Fruit fly (Drosophila melanogaster) whole organism, wandering third instar larva: ENCODE measurements around the gene Kyat.
A peak's percentile ranks its signal among the peaks of the same experiment; 100 is the strongest.

ENCODE experiments used
- CG32264 ChIP-seq: fragments of 200-800 bp; sonication (Bioruptor generic); optimal IDR thresholded peaks from 2 replicates; lab custom pipeline; 2016; ENCODE audit warnings: missing biosample characterization, missing genetic modification characterization
- CG9705 ChIP-seq: fragments of 200-800 bp; sonication (Bioruptor generic); optimal IDR thresholded peaks from 2 replicates; lab custom pipeline; 2018; ENCODE audit warnings: missing biosample characterization, mild to moderate bottlenecking, missing genetic modification characterization
- CrebA ChIP-seq: fragments of 200-800 bp; sonication (Bioruptor generic); optimal IDR thresholded peaks from 2 replicates; lab custom pipeline; 2016; ENCODE audit warnings: missing biosample characterization, mild to moderate bottlenecking, missing genetic modification characterization, borderline replicate concordance
- Dif ChIP-seq: fragments of 200-275, 200-300 bp; sonication (Bioruptor generic); optimal IDR thresholded peaks from 2 replicates; lab custom pipeline; 2018; ENCODE audit warnings: missing biosample characterization, missing genetic modification characterization; ENCODE audit not compliant: partially characterized antibody
- HLH106 ChIP-seq: fragments of 200-800 bp; optimal IDR thresholded peaks from 3 replicates; lab custom pipeline; 2019; ENCODE audit warnings: missing biosample characterization, mild to moderate bottlenecking, missing genetic modification characterization, moderate library complexity
- Hnf4 ChIP-seq: fragments of 200-800 bp; sonication (Bioruptor generic); optimal IDR thresholded peaks from 2 replicates; lab custom pipeline; 2016; ENCODE audit warnings: missing biosample characterization, mild to moderate bottlenecking, missing genetic modification characterization
- Hr83 ChIP-seq: fragments of 200-300 bp; sonication (Bioruptor generic); optimal IDR thresholded peaks from 2 replicates; lab custom pipeline; 2016; ENCODE audit warnings: missing biosample characterization, mild to moderate bottlenecking, missing genetic modification characterization, moderate library complexity; ENCODE audit not compliant: poor library complexity, severe bottlenecking
- Mio ChIP-seq: sonication (Bioruptor generic); optimal IDR thresholded peaks from 2 replicates; lab custom pipeline; 2016; ENCODE audit warnings: missing biosample characterization, missing genetic modification characterization
- Myc ChIP-seq: fragments of >200 bp; optimal IDR thresholded peaks from 2 replicates; lab custom pipeline; 2017
- OdsH ChIP-seq: fragments of 200-800 bp; sonication (Bioruptor generic); optimal IDR thresholded peaks from 2 replicates; lab custom pipeline; 2016; ENCODE audit warnings: missing biosample characterization, mild to moderate bottlenecking, missing genetic modification characterization
- Rel ChIP-seq, 2 experiments: fragments of 200-800 bp; sonication (Bioruptor generic) in 1 of 2; optimal IDR thresholded peaks; 2 replicates in 1 of 2; 3 replicates in 1 of 2; lab custom pipeline; 2016 to 2019; ENCODE audit warnings: mild to moderate bottlenecking in 2 of 2, missing biosample characterization in 2 of 2, missing genetic modification characterization in 2 of 2, moderate library complexity in 1 of 2
- Sp1 ChIP-seq: fragments of 200-800 bp; sonication (Bioruptor generic); optimal IDR thresholded peaks from 3 replicates; lab custom pipeline; 2019; ENCODE audit warnings: missing biosample characterization, mild to moderate bottlenecking, missing genetic modification characterization, moderate library complexity
- Vsx2 ChIP-seq: fragments of 200-300, 225-300 bp; sonication (Bioruptor generic); optimal IDR thresholded peaks from 2 replicates; lab custom pipeline; 2018; ENCODE audit warnings: missing biosample characterization, missing genetic modification characterization; ENCODE audit not compliant: partially characterized antibody
- br ChIP-seq: fragments of 200-800 bp; sonication (Bioruptor generic); optimal IDR thresholded peaks from 2 replicates; lab custom pipeline; 2016; ENCODE audit warnings: missing biosample characterization, missing genetic modification characterization
- dl ChIP-seq, 2 experiments: fragments of 175-275, 200-275 bp in 1 of 2; fragments of 200-275 bp in 1 of 2; sonication (Bioruptor generic); optimal IDR thresholded peaks; lab custom pipeline; 2018; ENCODE audit warnings: mild to moderate bottlenecking in 2 of 2, missing biosample characterization in 2 of 2, missing genetic modification characterization in 2 of 2, moderate library complexity in 2 of 2; ENCODE audit not compliant: partially characterized antibody in 2 of 2, insufficient read depth in 1 of 2
- dmrt93B ChIP-seq: fragments of 200-800 bp; sonication (Bioruptor generic); optimal IDR thresholded peaks from 2 replicates; lab custom pipeline; 2018; ENCODE audit warnings: missing biosample characterization, mild to moderate bottlenecking, missing genetic modification characterization
- dsf ChIP-seq: sonication (Bioruptor generic); optimal IDR thresholded peaks from 2 replicates; lab custom pipeline; 2016; ENCODE audit warnings: missing biosample characterization, missing genetic modification characterization, borderline replicate concordance
- ey ChIP-seq: fragments of 200-800 bp; sonication (Bioruptor generic); optimal IDR thresholded peaks from 2 replicates; lab custom pipeline; 2016; ENCODE audit warnings: missing biosample characterization, missing genetic modification characterization
- foxo ChIP-seq, 2 experiments: fragments of 200-800 bp; sonication (Bioruptor generic); optimal IDR thresholded peaks; 2 replicates in 1 of 2; 3 replicates in 1 of 2; lab custom pipeline; 2016 to 2017; ENCODE audit warnings: missing biosample characterization in 2 of 2, missing genetic modification characterization in 2 of 2
- fru ChIP-seq: fragments of 200-800 bp; sonication (Bioruptor generic); optimal IDR thresholded peaks from 3 replicates; lab custom pipeline; 2016; ENCODE audit warnings: missing biosample characterization, mild to moderate bottlenecking, missing genetic modification characterization
- h ChIP-seq: fragments of 200-800 bp; sonication (Bioruptor generic); optimal IDR thresholded peaks from 3 replicates; lab custom pipeline; 2016; ENCODE audit warnings: missing biosample characterization, mild to moderate bottlenecking, missing genetic modification characterization
- jim ChIP-seq: fragments of 175-275, 200-325 bp; sonication (Bioruptor generic); optimal IDR thresholded peaks from 2 replicates; lab custom pipeline; 2016; ENCODE audit warnings: missing biosample characterization, mild to moderate bottlenecking, missing genetic modification characterization
- lola ChIP-seq: fragments of >200 bp; optimal IDR thresholded peaks from 2 replicates; lab custom pipeline; 2017; ENCODE audit warnings: missing biosample characterization, missing genetic modification characterization
- pan ChIP-seq: fragments of >200 bp; optimal IDR thresholded peaks from 2 replicates; lab custom pipeline; 2017
- psq ChIP-seq: fragments of 200-800 bp; sonication (Bioruptor generic); optimal IDR thresholded peaks from 3 replicates; lab custom pipeline; 2017; ENCODE audit warnings: missing biosample characterization, mild to moderate bottlenecking, missing genetic modification characterization, moderate library complexity
- rgr ChIP-seq: fragments of 200-800 bp; sonication (Bioruptor generic); optimal IDR thresholded peaks from 3 replicates; lab custom pipeline; 2016; ENCODE audit warnings: missing biosample characterization, mild to moderate bottlenecking, missing genetic modification characterization
- sv ChIP-seq: fragments of 200-800 bp; sonication (Bioruptor generic); optimal IDR thresholded peaks from 3 replicates; lab custom pipeline; 2016; ENCODE audit warnings: missing biosample characterization, missing genetic modification characterization
- tai ChIP-seq: sonication (Bioruptor generic); optimal IDR thresholded peaks from 2 replicates; lab custom pipeline; 2016; ENCODE audit warnings: missing biosample characterization, missing genetic modification characterization
- woc ChIP-seq: sonication (Bioruptor generic); optimal IDR thresholded peaks from 2 replicates; lab custom pipeline; 2016; ENCODE audit warnings: missing biosample characterization, mild to moderate bottlenecking, missing genetic modification characterization

The Kyat gene

DNA sequence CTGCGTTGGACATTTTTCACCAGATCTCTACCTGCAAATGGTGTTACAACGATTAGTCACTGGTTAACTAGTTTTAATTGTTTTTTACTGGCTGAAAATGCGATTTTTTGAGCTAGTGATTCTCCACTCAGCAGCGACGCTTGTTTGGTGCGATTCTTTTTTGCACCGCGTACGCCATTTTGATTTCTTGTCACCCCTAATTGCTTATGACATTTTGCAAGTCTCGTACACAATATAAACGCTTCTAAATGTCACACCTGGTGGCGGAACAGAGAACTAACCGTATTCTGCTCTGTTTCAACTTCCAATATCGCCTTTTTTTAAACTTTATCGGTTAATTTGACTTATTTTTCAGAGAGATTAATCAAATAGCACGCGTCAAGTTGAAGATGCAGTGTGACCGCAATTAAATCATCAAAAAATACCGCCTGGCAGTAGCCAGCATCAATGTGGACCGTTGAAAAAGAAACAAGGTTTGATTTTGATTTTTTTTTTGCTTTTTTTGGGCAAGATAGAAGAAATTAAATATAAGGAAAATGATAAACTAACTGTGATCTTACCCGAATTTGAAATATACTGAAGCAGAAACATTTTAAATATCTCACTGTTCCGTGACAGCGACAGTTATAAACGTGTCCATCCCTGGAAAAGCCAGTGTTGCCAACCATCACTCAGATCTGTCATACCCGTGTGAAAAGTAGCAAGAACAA is 3.2 kb downstream of the Kyat start, which contains the start of the genes COX5A and glo (continued):
- TF ChIP-seq CG9705 (GFP tag; lab: Kevin White, UChicago), result peak; percentile 36
- TF ChIP-seq h (GFP tag; lab: Kevin White, UChicago), result peak; percentile 77
- peak; percentile 72 for TF ChIP-seq Hr83
- TF ChIP-seq pan, result no peak
- TF ChIP-seq Myc (lab: Kevin White, UChicago), result peak; percentile 77
- TF ChIP-seq, all 38 proteins: peak for 21

DNA sequence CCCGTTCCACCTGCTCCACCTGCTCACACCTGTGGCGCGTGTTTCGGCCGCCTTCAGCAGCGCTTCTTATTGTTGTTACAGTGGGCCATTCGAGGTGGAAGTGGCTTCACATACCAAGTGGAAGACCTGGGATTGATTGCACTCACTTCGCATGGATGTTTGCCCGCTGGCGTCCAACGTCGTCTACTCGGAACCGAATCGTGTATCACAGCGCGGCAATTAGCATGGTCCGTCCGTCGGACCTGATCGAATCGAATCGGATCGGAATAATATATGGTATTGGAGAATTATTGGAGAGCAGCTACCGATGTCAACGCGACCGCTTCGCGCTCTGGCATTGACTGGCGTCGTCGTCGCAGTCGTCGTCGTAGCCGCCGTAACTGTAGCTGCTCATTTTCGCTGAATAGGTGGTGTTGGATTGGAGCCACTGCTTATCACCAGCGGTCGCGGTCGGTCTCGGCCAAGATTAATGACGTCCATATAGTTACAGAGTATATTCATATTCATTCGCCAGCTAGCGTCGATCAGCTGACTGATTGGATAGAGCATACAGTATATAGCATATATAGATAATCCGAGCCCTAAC is 9.3 kb downstream of the Kyat start, which contains the start of gene ClC-a:
Gene ClC-a, minus strand, starts transcription at position 327 of the 586 bp plus-strand sequence.
- no peak for TF ChIP-seq dmrt93B (GFP tag; lab: Kevin White, UChicago)
- no peak for TF ChIP-seq sv (GFP tag; lab: Kevin White, UChicago)
- peak; percentile 7 for TF ChIP-seq HLH106 (tag; lab: Kevin White, UChicago)
- TF ChIP-seq Mio, result no peak
- no peak for TF ChIP-seq CG9705 (GFP tag; lab: Kevin White, UChicago)
- peak; percentile 13 for TF ChIP-seq OdsH (GFP tag; lab: Kevin White, UChicago)
- TF ChIP-seq h (GFP tag; lab: Kevin White, UChicago), result peak; percentile 81
- no peak for TF ChIP-seq lola (GFP tag; lab: Kevin White, UChicago)
- TF ChIP-seq rgr (GFP tag; lab: Kevin White, UChicago), result peak; percentile 10
- TF ChIP-seq ey, result no peak
- TF ChIP-seq Dif (GFP tag; lab: Kevin White, UChicago), result no peak
- TF ChIP-seq CrebA, result no peak
- peak; percentile 4 for TF ChIP-seq Rel (GFP tag; optimal IDR thresholded peaks at IDR 0.05; lab: Kevin White, UChicago)
- TF ChIP-seq Rel (tag; optimal IDR thresholded peaks at IDR 0.05; lab: Kevin White, UChicago), result no peak
- TF ChIP-seq Hr83, result peak; percentile 16
- no peak for TF ChIP-seq Sp1 (GFP tag; lab: Kevin White, UChicago)
- no peak for TF ChIP-seq jim (GFP tag; lab: Kevin White, UChicago)
- peak; percentile 26 for TF ChIP-seq br
- TF ChIP-seq dsf (GFP tag; lab: Kevin White, UChicago), result no peak
- TF ChIP-seq woc, result no peak
- no peak for TF ChIP-seq CG32264 (GFP tag; lab: Kevin White, UChicago)
- peak; percentile 36 for TF ChIP-seq fru (GFP tag; lab: Kevin White, UChicago)
- no peak for TF ChIP-seq tai (GFP tag; lab: Kevin White, UChicago)

DNA sequence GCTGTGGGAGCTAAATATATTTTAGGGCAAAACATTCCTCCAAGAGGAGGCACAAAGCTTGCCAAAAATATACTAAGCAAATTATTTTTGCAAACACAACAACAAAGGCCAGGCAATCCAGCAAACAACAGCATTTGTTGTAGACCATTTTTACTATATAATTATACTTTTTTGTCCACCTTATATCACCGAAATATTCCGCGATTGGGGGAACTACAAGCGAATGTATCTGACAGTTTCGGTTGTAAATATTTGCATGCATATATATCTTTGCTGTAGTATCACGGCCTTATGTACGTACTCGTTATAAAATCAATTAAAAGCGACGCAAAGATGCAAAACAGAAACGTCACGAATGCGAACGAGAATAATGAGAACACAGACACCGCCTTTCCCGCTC is 9.8 kb downstream of the Kyat start:
- TF ChIP-seq Vsx2 (GFP tag; lab: Kevin White, UChicago) (no peak), dmrt93B (GFP tag; lab: Kevin White, UChicago) (no peak), Rel (GFP tag; optimal IDR thresholded peaks at IDR 0.05; lab: Kevin White, UChicago) (no peak), Rel (tag; optimal IDR thresholded peaks at IDR 0.05; lab: Kevin White, UChicago) (peak; percentile 74), lola (GFP tag; lab: Kevin White, UChicago) (no peak)

DNA sequence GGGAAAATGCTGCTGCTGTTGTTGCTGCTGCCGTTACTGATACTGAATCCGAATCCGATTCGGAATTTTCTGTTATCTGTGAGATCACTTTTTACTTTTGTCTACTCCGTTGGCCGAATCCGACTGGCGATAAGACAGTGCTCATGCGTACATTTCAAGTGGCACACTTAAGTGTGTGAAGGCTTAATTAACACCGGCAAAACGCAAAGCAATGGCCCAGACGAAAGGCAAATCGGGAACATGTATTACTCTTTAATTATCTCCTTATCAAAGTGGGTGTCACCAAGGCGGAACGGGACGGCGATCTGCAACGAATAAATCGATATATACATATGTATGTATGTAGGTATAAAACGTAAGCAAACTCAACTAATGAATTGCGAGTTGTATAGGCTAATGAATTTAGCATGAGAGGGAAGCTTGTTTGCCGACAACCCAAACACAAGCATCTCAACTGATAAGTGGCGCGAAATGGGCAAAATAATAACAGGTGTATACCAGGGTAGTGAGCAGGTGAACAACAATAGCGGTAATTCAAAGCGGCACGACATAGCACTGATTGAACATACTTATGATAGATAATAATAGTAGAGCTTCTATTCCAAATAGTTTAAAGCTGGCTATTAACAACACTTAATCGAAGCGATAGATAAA is 11.3 kb downstream of the Kyat start:
- TF ChIP-seq h (GFP tag; lab: Kevin White, UChicago) (peak; percentile 39), psq (GFP tag; lab: Kevin White, UChicago) (no peak), tai (GFP tag; lab: Kevin White, UChicago) (no peak), sv (GFP tag; lab: Kevin White, UChicago) (no peak), CG9705 (GFP tag; lab: Kevin White, UChicago) (no peak), foxo (GFP tag; optimal IDR thresholded peaks at IDR 0.05; lab: Kevin White, UChicago) (no peak), dl (GFP tag; optimal IDR thresholded peaks at IDR 0.05; lab: Kevin White, UChicago; ENCODE audit: insufficient read depth in 1 of 2, partially characterized antibody in 2 of 2) (no peak), fru (GFP tag; lab: Kevin White, UChicago) (no peak), Hnf4 (GFP tag; lab: Kevin White, UChicago) (no peak)
